Fruit fly (Drosophila melanogaster) whole organism, embryonic: ENCODE measurements around the gene Argk1.
A peak's percentile ranks its signal among the peaks of the same experiment; 100 is the strongest.

Source experiments
- BEAF-32 ChIP-seq: fragments of 200-800 bp; sonication (Bioruptor generic); optimal IDR thresholded peaks from 3 replicates; lab custom pipeline; 2017; ENCODE audit warnings: missing biosample characterization, missing genetic modification characterization, mild to moderate bottlenecking, moderate library complexity, missing genetic modification reagents
- Bgb ChIP-seq: fragments of 200-800 bp; sonication (Bioruptor generic); IDR thresholded peaks from 2 replicates; pipeline ENCODE4 v1.3.6; 2022; ENCODE audit warnings: missing biosample characterization, missing genetic modification characterization; ENCODE audit not compliant: partially characterized antibody
- BtbVII ChIP-seq: fragments of 200-800 bp; sonication (Bioruptor generic); optimal IDR thresholded peaks from 3 replicates; lab custom pipeline; 2017; ENCODE audit warnings: missing biosample characterization, mild to moderate bottlenecking, missing genetic modification characterization
- CG10462 ChIP-seq: fragments of 200-800 bp; sonication (Bioruptor generic); optimal IDR thresholded peaks from 2 replicates; lab custom pipeline; 2016; ENCODE audit warnings: missing biosample characterization, missing genetic modification characterization
- CG12659 ChIP-seq: fragments of 200-800 bp; sonication (Bioruptor generic); optimal IDR thresholded peaks from 3 replicates; lab custom pipeline; 2017; ENCODE audit warnings: mild to moderate bottlenecking, missing biosample characterization, missing genetic modification reagents, missing genetic modification characterization
- CG12744 ChIP-seq: fragments of 200-800 bp; sonication (Bioruptor generic); optimal IDR thresholded peaks from 2 replicates; lab custom pipeline; 2016; ENCODE audit warnings: missing biosample characterization, missing genetic modification characterization
- CG13123 ChIP-seq: fragments of 200-800 bp; sonication (Bioruptor generic); optimal IDR thresholded peaks from 2 replicates; lab custom pipeline; 2016; ENCODE audit warnings: missing biosample characterization, missing genetic modification characterization
- CG14014 ChIP-seq: fragments of 200-800 bp; sonication (Bioruptor generic); IDR thresholded peaks from 2 replicates; pipeline ENCODE4 v1.3.6; 2022; ENCODE audit warnings: missing biosample characterization, missing genetic modification characterization
- CG17568 ChIP-seq: fragments of 200-800 bp; sonication (Bioruptor generic); optimal IDR thresholded peaks from 2 replicates; lab custom pipeline; 2018; ENCODE audit warnings: missing biosample characterization, mild to moderate bottlenecking, missing genetic modification characterization, moderate library complexity
- CG2202 ChIP-seq: fragments of 200-800 bp; sonication (Bioruptor generic); optimal IDR thresholded peaks from 2 replicates; lab custom pipeline; 2018; ENCODE audit warnings: missing biosample characterization, mild to moderate bottlenecking, missing genetic modification characterization
- CG31365 ChIP-seq: fragments of 200-800 bp; sonication (Bioruptor generic); optimal IDR thresholded peaks from 2 replicates; lab custom pipeline; 2018; ENCODE audit warnings: missing biosample characterization, mild to moderate bottlenecking, missing genetic modification characterization
- CG31441 ChIP-seq: fragments of 200-800 bp; sonication (Bioruptor generic); IDR thresholded peaks from 2 replicates; pipeline ENCODE4 v1.3.6; 2022; ENCODE audit warnings: missing biosample characterization, missing genetic modification characterization
- CG34224 ChIP-seq: fragments of 200-800 bp; sonication (Bioruptor generic); IDR thresholded peaks from 3 replicates; pipeline ENCODE4 v1.3.6; 2022; ENCODE audit warnings: missing biosample characterization, missing genetic modification characterization; ENCODE audit not compliant: partially characterized antibody
- CG3995 ChIP-seq: fragments of 200-800 bp; sonication (Bioruptor generic); optimal IDR thresholded peaks from 3 replicates; lab custom pipeline; 2016; ENCODE audit warnings: missing biosample characterization, missing genetic modification characterization
- CG4854 ChIP-seq: fragments of 200-800 bp; sonication (Bioruptor generic); optimal IDR thresholded peaks from 2 replicates; lab custom pipeline; 2016; ENCODE audit warnings: missing biosample characterization, missing genetic modification characterization, inconsistent platforms
- CG7745 ChIP-seq: fragments of 200-800 bp; sonication (Bioruptor generic); optimal IDR thresholded peaks from 2 replicates; lab custom pipeline; 2018; ENCODE audit warnings: missing biosample characterization, mild to moderate bottlenecking, missing genetic modification characterization, moderate library complexity
- CrebB ChIP-seq: fragments of 200-800 bp; sonication (Bioruptor generic); optimal IDR thresholded peaks from 3 replicates; lab custom pipeline; 2018; ENCODE audit warnings: missing biosample characterization, mild to moderate bottlenecking, missing genetic modification characterization
- D19A ChIP-seq: fragments of 200-800 bp; optimal IDR thresholded peaks from 3 replicates; lab custom pipeline; 2019; ENCODE audit warnings: missing biosample characterization, mild to moderate bottlenecking, missing genetic modification characterization, moderate library complexity
- Dref ChIP-seq: fragments of 200-800 bp; sonication (Bioruptor generic); IDR thresholded peaks from 2 replicates; pipeline ENCODE4 v1.3.6; 2022; ENCODE audit warnings: missing biosample characterization, missing genetic modification characterization
- Fer3 ChIP-seq: fragments of 200-800 bp; sonication (Bioruptor generic); optimal IDR thresholded peaks from 2 replicates; lab custom pipeline; 2018; ENCODE audit warnings: missing biosample characterization, mild to moderate bottlenecking, missing genetic modification characterization, moderate library complexity
- Ravus ChIP-seq: fragments of 200-800 bp; sonication (Bioruptor generic); IDR thresholded peaks from 2 replicates; pipeline ENCODE4 v1.3.6; 2022; ENCODE audit warnings: missing biosample characterization, missing genetic modification characterization
- Sry-δ ChIP-seq: fragments of 200-800 bp; sonication (Bioruptor generic); optimal IDR thresholded peaks from 2 replicates; lab custom pipeline; 2016; ENCODE audit warnings: missing biosample characterization, missing genetic modification characterization
- Ssrp ChIP-seq: fragments of 200-800 bp; sonication (Bioruptor generic); optimal IDR thresholded peaks from 2 replicates; lab custom pipeline; 2018; ENCODE audit warnings: missing biosample characterization, mild to moderate bottlenecking, missing genetic modification characterization, moderate library complexity
- Xrp1 ChIP-seq: fragments of 200-800 bp; sonication (Bioruptor generic); IDR thresholded peaks from 2 replicates; pipeline ENCODE4 v1.3.6; 2022; ENCODE audit warnings: missing biosample characterization, missing genetic modification characterization
- ac ChIP-seq: fragments of 200-800 bp; sonication (Bioruptor generic); optimal IDR thresholded peaks from 3 replicates; lab custom pipeline; 2017; ENCODE audit warnings: missing biosample characterization, mild to moderate bottlenecking, missing genetic modification characterization
- bcd ChIP-seq: fragments of 200-800 bp; sonication (Bioruptor generic); optimal IDR thresholded peaks from 2 replicates; lab custom pipeline; 2017; ENCODE audit warnings: missing biosample characterization, mild to moderate bottlenecking, missing genetic modification characterization
- bigmax ChIP-seq: fragments of 200-800 bp; sonication (Bioruptor generic); optimal IDR thresholded peaks from 2 replicates; lab custom pipeline; 2018; ENCODE audit warnings: missing biosample characterization, mild to moderate bottlenecking, missing genetic modification characterization
- bsh ChIP-seq, 2 experiments: fragments of 200-800 bp; sonication (Bioruptor generic); optimal IDR thresholded peaks; 2 replicates each; lab custom pipeline; 2017 to 2018; ENCODE audit warnings: mild to moderate bottlenecking in 2 of 2, missing biosample characterization in 2 of 2, missing genetic modification characterization in 2 of 2, moderate library complexity in 1 of 2
- caup ChIP-seq: fragments of 200-800 bp; sonication (Bioruptor generic); optimal IDR thresholded peaks from 3 replicates; lab custom pipeline; 2017; ENCODE audit warnings: missing biosample characterization, mild to moderate bottlenecking, missing genetic modification characterization, moderate library complexity; ENCODE audit not compliant: severe bottlenecking
- chn ChIP-seq: fragments of 200-800 bp; sonication (Bioruptor generic); optimal IDR thresholded peaks from 2 replicates; lab custom pipeline; 2016; ENCODE audit warnings: missing biosample characterization, missing genetic modification characterization
- ftz-f1 ChIP-seq: fragments of 200-800 bp; sonication (Bioruptor generic); optimal IDR thresholded peaks from 2 replicates; lab custom pipeline; 2016; ENCODE audit warnings: missing biosample characterization, missing genetic modification characterization
- gcm2 ChIP-seq: fragments of 200-800 bp; sonication (Bioruptor generic); optimal IDR thresholded peaks from 2 replicates; lab custom pipeline; 2016; ENCODE audit warnings: missing biosample characterization, missing genetic modification characterization
- jigr1 ChIP-seq: fragments of 200-800 bp; sonication (Bioruptor generic); IDR thresholded peaks from 3 replicates; pipeline ENCODE4 v1.3.6; 2022; ENCODE audit warnings: missing biosample characterization, missing genetic modification characterization
- kni ChIP-seq: fragments of 200-800 bp; sonication (Bioruptor generic); optimal IDR thresholded peaks from 3 replicates; lab custom pipeline; 2017; ENCODE audit warnings: mild to moderate bottlenecking, missing biosample characterization, missing genetic modification reagents, missing genetic modification characterization
- lbe ChIP-seq: fragments of 200-800 bp; sonication (Bioruptor generic); optimal IDR thresholded peaks from 2 replicates; lab custom pipeline; 2016; ENCODE audit warnings: missing biosample characterization, mild to moderate bottlenecking, missing genetic modification characterization
- luna ChIP-seq: fragments of 200-800 bp; sonication (Bioruptor generic); optimal IDR thresholded peaks from 2 replicates; lab custom pipeline; 2016; ENCODE audit warnings: missing biosample characterization, missing genetic modification characterization
- peb ChIP-seq: fragments of 200-800 bp; sonication (Bioruptor generic); IDR thresholded peaks from 2 replicates; pipeline ENCODE4 v1.3.6; 2022; ENCODE audit warnings: missing biosample characterization, missing genetic modification characterization
- pum ChIP-seq: fragments of 200-800 bp; sonication (Bioruptor generic); optimal IDR thresholded peaks from 2 replicates; lab custom pipeline; 2016; ENCODE audit warnings: missing biosample characterization, missing genetic modification characterization
- rib ChIP-seq: fragments of 200-800 bp; sonication (Bioruptor generic); IDR thresholded peaks from 2 replicates; pipeline ENCODE4 v1.3.6; 2022; ENCODE audit warnings: missing biosample characterization, missing genetic modification characterization
- run ChIP-seq: fragments of 200-800 bp; sonication (Bioruptor generic); optimal IDR thresholded peaks from 3 replicates; lab custom pipeline; 2018; ENCODE audit warnings: missing biosample characterization, mild to moderate bottlenecking, missing genetic modification characterization
- slp2 ChIP-seq: fragments of 200-800 bp; sonication (Bioruptor generic); optimal IDR thresholded peaks from 2 replicates; lab custom pipeline; 2016; ENCODE audit warnings: missing biosample characterization, missing genetic modification characterization
- sr ChIP-seq: fragments of 200-800 bp; sonication (Bioruptor generic); IDR thresholded peaks from 3 replicates; pipeline ENCODE4 v1.3.6; 2022; ENCODE audit warnings: missing biosample characterization, missing genetic modification characterization
- stc ChIP-seq: fragments of 200-800 bp; sonication (Bioruptor generic); IDR thresholded peaks from 2 replicates; pipeline ENCODE4 v1.3.6; 2022; ENCODE audit warnings: missing biosample characterization, missing genetic modification characterization
- trh ChIP-seq: fragments of 200-800 bp; sonication (Bioruptor generic); optimal IDR thresholded peaks from 2 replicates; lab custom pipeline; 2016; ENCODE audit warnings: missing biosample characterization, missing genetic modification characterization
- twi ChIP-seq: fragments of 200-800 bp; optimal IDR thresholded peaks from 2 replicates; lab custom pipeline; 2019; ENCODE audit warnings: missing biosample characterization, mild to moderate bottlenecking, missing genetic modification characterization, moderate library complexity
- tx ChIP-seq: fragments of 200-800 bp; sonication (Bioruptor generic); optimal IDR thresholded peaks from 2 replicates; lab custom pipeline; 2016; ENCODE audit warnings: missing biosample characterization, missing genetic modification characterization
- unc-4 ChIP-seq: fragments of 200-800 bp; sonication (Bioruptor generic); IDR thresholded peaks from 2 replicates; pipeline ENCODE4 v1.3.6; 2022; ENCODE audit warnings: missing biosample characterization, missing genetic modification characterization; ENCODE audit not compliant: partially characterized antibody
- vnd ChIP-seq: fragments of 200-800 bp; sonication (Bioruptor generic); IDR thresholded peaks from 3 replicates; pipeline ENCODE4 v1.3.6; 2022; ENCODE audit warnings: missing biosample characterization, missing genetic modification characterization; ENCODE audit not compliant: partially characterized antibody
- zfh2 ChIP-seq: fragments of 200-800 bp; sonication (Bioruptor generic); optimal IDR thresholded peaks from 2 replicates; lab custom pipeline; 2016; ENCODE audit warnings: missing biosample characterization, missing genetic modification characterization

Argk1 gene

DNA sequence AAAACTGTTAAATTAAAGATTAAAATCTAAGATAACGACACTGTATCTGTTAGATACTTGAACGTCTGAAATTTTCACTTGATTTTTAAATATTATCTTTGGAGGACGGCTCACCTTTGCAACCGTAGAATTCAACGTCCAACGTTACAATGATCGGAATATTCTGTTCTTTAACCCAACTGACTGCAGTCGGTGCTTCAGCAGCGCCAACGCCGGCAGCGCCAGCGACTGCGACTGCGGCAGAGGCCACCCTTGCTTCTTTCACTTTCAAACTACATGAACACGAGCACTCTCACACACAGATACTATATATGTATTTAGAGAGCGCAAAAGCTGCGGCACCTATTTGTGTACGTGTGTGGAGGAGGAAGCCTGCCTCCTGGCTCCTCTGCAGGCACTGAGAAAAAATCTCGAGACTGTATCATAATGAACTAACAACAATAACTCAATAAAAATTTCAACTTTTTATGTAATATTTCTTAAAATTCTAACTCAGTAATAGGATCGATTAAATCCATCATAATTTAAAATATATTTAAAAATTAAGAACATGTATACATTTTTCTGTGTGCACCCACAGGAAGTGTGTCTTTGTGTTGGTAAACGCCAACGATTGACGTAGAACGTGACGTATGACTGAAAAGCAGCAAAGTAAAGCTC lies 8.3 kb downstream of the Argk1 start (continued):
- TF ChIP-seq ac (GFP tag; lab: Kevin White, UChicago) (peak; percentile 25), run (tag; lab: Kevin White, UChicago) (peak; percentile 59), bigmax (no peak), CG14014 (GFP tag; lab: Robert Waterston, UW) (peak; percentile 88), tx (no peak), rib (GFP tag; lab: Robert Waterston, UW) (peak; percentile 85), D19A (tag; lab: Kevin White, UChicago) (peak; percentile 87), kni (GFP tag; lab: Kevin White, UChicago) (peak; percentile 23), CG12744 (GFP tag; lab: Kevin White, UChicago) (peak; percentile 25), chn (GFP tag; lab: Kevin White, UChicago) (peak; percentile 69), jigr1 (peak; percentile 78; the same call in 2 of the 3 replicates), Dref (GFP tag; lab: Robert Waterston, UW) (0 out of 2 replicates have a peak, but pooled peaks have one; percentile 27), CG13123 (GFP tag; lab: Kevin White, UChicago) (peak; percentile 76), CG31365 (tag; lab: Kevin White, UChicago) (peak; percentile 47), luna (no peak), twi (tag; lab: Kevin White, UChicago) (peak; percentile 85), Ravus (GFP tag; lab: Robert Waterston, UW) (peak; percentile 78), CG34224 (GFP tag; lab: Robert Waterston, UW) (no peak), stc (GFP tag; lab: Robert Waterston, UW) (peak; percentile 84), slp2 (GFP tag; lab: Kevin White, UChicago) (peak; percentile 21), sr (GFP tag; lab: Robert Waterston, UW) (no peak), CG12659 (GFP tag; lab: Kevin White, UChicago) (peak; percentile 93), bcd (GFP tag; lab: Kevin White, UChicago) (peak; percentile 91), Ssrp (tag; lab: Kevin White, UChicago) (peak; percentile 88), zfh2 (peak; percentile 43), CG10462 (GFP tag; lab: Kevin White, UChicago) (peak; percentile 76), lbe (peak; percentile 97), trh (GFP tag; lab: Kevin White, UChicago) (peak; percentile 42), CG7745 (tag; lab: Kevin White, UChicago) (no peak), vnd (GFP tag; lab: Robert Waterston, UW) (no peak), ftz-f1 (GFP tag; lab: Kevin White, UChicago) (peak; percentile 16), peb (GFP tag; lab: Robert Waterston, UW) (peak; percentile 78), CG31441 (GFP tag; lab: Robert Waterston, UW) (peak; percentile 96), CrebB (tag; lab: Kevin White, UChicago) (peak; percentile 88), CG4854 (GFP tag; lab: Kevin White, UChicago) (peak; percentile 80), unc-4 (GFP tag; lab: Robert Waterston, UW) (no peak), pum (peak; percentile 38), CG17568 (peak; percentile 85), caup (GFP tag; lab: Kevin White, UChicago) (peak; percentile 92), Fer3 (tag; lab: Kevin White, UChicago) (peak; percentile 90), Bgb (GFP tag; lab: Robert Waterston, UW) (no peak), gcm2 (GFP tag; lab: Kevin White, UChicago) (peak; percentile 63), CG3995 (peak; percentile 43), Sry-δ (GFP tag; lab: Kevin White, UChicago) (peak; percentile 3), bsh (GFP tag; optimal IDR thresholded peaks at IDR 0.05; lab: Kevin White, UChicago) (peak; percentile 94 to 95), CG2202 (tag; lab: Kevin White, UChicago) (peak; percentile 76), Xrp1 (GFP tag; lab: Robert Waterston, UW) (peak; percentile 94), BEAF-32 (GFP tag; lab: Kevin White, UChicago) (no peak), BtbVII (GFP tag; lab: Kevin White, UChicago) (peak; percentile 89)
